Fruit fly (Drosophila melanogaster) whole organism, embryonic: Measurements from ENCODE around the gene dUTPase.

Experiments used
- ATbp ChIP-seq: fragments of 200-800 bp; sonication (Bioruptor generic); optimal IDR thresholded peaks from 2 replicates; lab custom pipeline; 2017; ENCODE audit warnings: missing biosample characterization, mild to moderate bottlenecking, missing genetic modification characterization, missing genetic modification reagents
- Bgb ChIP-seq: fragments of 200-800 bp; sonication (Bioruptor generic); IDR thresholded peaks from 2 replicates; pipeline ENCODE4 v1.3.6; 2022; ENCODE audit warnings: missing biosample characterization, missing genetic modification characterization; ENCODE audit not compliant: partially characterized antibody
- CG10274 ChIP-seq: fragments of 200-800 bp; sonication (Bioruptor generic); optimal IDR thresholded peaks from 3 replicates; lab custom pipeline; 2017; ENCODE audit warnings: missing biosample characterization, mild to moderate bottlenecking, missing genetic modification characterization
- CG10565 ChIP-seq: fragments of 200-800 bp; sonication (Bioruptor generic); optimal IDR thresholded peaks from 3 replicates; lab custom pipeline; 2016; ENCODE audit warnings: missing biosample characterization, mild to moderate bottlenecking, missing genetic modification characterization
- CG11456 ChIP-seq: fragments of 200-800 bp; sonication (Bioruptor generic); IDR thresholded peaks from 3 replicates; pipeline ENCODE4 v1.3.6; 2022; ENCODE audit warnings: missing biosample characterization, missing genetic modification characterization
- CG13894 ChIP-seq: fragments of 200-800 bp; sonication (Bioruptor generic); optimal IDR thresholded peaks from 3 replicates; lab custom pipeline; 2018; ENCODE audit warnings: missing biosample characterization, mild to moderate bottlenecking, missing genetic modification characterization, moderate library complexity
- CG15269 ChIP-seq: fragments of 200-800 bp; sonication (Bioruptor generic); optimal IDR thresholded peaks from 2 replicates; lab custom pipeline; 2018; ENCODE audit warnings: missing biosample characterization, mild to moderate bottlenecking, missing genetic modification characterization, moderate library complexity
- CG15479 ChIP-seq: fragments of 200-800 bp; sonication (Bioruptor generic); optimal IDR thresholded peaks from 3 replicates; lab custom pipeline; 2019; ENCODE audit warnings: missing biosample characterization, mild to moderate bottlenecking, missing genetic modification characterization, moderate library complexity
- CG15514 ChIP-seq: fragments of 200-800 bp; sonication (Bioruptor generic); optimal IDR thresholded peaks from 3 replicates; lab custom pipeline; 2017; ENCODE audit warnings: missing biosample characterization, missing genetic modification characterization, mild to moderate bottlenecking, moderate library complexity, missing genetic modification reagents
- CG2199 ChIP-seq: fragments of 200-800 bp; sonication (Bioruptor generic); IDR thresholded peaks from 3 replicates; pipeline ENCODE4 v1.3.6; 2022; ENCODE audit warnings: missing biosample characterization, missing genetic modification characterization
- CG31224 ChIP-seq: fragments of 200-800 bp; sonication (Bioruptor generic); IDR thresholded peaks from 2 replicates; pipeline ENCODE4 v1.3.6; 2022; ENCODE audit warnings: missing biosample characterization, missing genetic modification characterization
- CG33213 ChIP-seq: fragments of 200-800 bp; sonication (Bioruptor generic); optimal IDR thresholded peaks from 3 replicates; lab custom pipeline; 2016; ENCODE audit warnings: missing biosample characterization, missing genetic modification characterization
- CG33557 ChIP-seq: fragments of 200-800 bp; sonication (Bioruptor generic); optimal IDR thresholded peaks from 2 replicates; lab custom pipeline; 2019; ENCODE audit warnings: missing biosample characterization, mild to moderate bottlenecking, missing genetic modification characterization, moderate library complexity
- CG3407 ChIP-seq: fragments of 200-800 bp; sonication (Bioruptor generic); optimal IDR thresholded peaks from 2 replicates; lab custom pipeline; 2018; ENCODE audit warnings: missing biosample characterization, mild to moderate bottlenecking, missing genetic modification characterization
- CG4360 ChIP-seq: fragments of 200-800 bp; sonication (Bioruptor generic); IDR thresholded peaks from 2 replicates; pipeline ENCODE4 v1.3.6; 2022; ENCODE audit warnings: missing biosample characterization, missing genetic modification characterization
- CG6254 ChIP-seq: fragments of 200-800 bp; sonication (Bioruptor generic); optimal IDR thresholded peaks from 3 replicates; lab custom pipeline; 2017; ENCODE audit warnings: mild to moderate bottlenecking, missing biosample characterization, missing genetic modification reagents, missing genetic modification characterization
- CG6654 ChIP-seq: fragments of 200-800 bp; sonication (Bioruptor generic); optimal IDR thresholded peaks from 2 replicates; lab custom pipeline; 2017; ENCODE audit warnings: missing biosample characterization, mild to moderate bottlenecking, missing genetic modification characterization
- CG6813 ChIP-seq: fragments of 200-800 bp; sonication (Bioruptor generic); optimal IDR thresholded peaks from 2 replicates; lab custom pipeline; 2017; ENCODE audit warnings: missing biosample characterization, missing genetic modification characterization, mild to moderate bottlenecking, moderate library complexity, missing genetic modification reagents
- CG7271 ChIP-seq: fragments of 200-800 bp; sonication (Bioruptor generic); optimal IDR thresholded peaks from 2 replicates; lab custom pipeline; 2018; ENCODE audit warnings: missing biosample characterization, mild to moderate bottlenecking, missing genetic modification characterization, moderate library complexity
- CG7745 ChIP-seq: fragments of 200-800 bp; sonication (Bioruptor generic); optimal IDR thresholded peaks from 2 replicates; lab custom pipeline; 2018; ENCODE audit warnings: missing biosample characterization, mild to moderate bottlenecking, missing genetic modification characterization, moderate library complexity
- D19A ChIP-seq: fragments of 200-800 bp; optimal IDR thresholded peaks from 3 replicates; lab custom pipeline; 2019; ENCODE audit warnings: missing biosample characterization, mild to moderate bottlenecking, missing genetic modification characterization, moderate library complexity
- Dp ChIP-seq: fragments of 200-800 bp; sonication (Bioruptor generic); optimal IDR thresholded peaks from 2 replicates; lab custom pipeline; 2018; ENCODE audit warnings: missing biosample characterization, mild to moderate bottlenecking, missing genetic modification characterization, moderate library complexity
- HLHmδ ChIP-seq: fragments of 200-800 bp; sonication (Bioruptor generic); optimal IDR thresholded peaks from 2 replicates; lab custom pipeline; 2018; ENCODE audit warnings: missing biosample characterization, mild to moderate bottlenecking, missing genetic modification characterization, moderate library complexity
- HmgZ ChIP-seq: fragments of 200-800 bp; sonication (Bioruptor generic); optimal IDR thresholded peaks from 2 replicates; lab custom pipeline; 2018; ENCODE audit warnings: missing biosample characterization, mild to moderate bottlenecking, missing genetic modification characterization
- Hmr ChIP-seq: fragments of 200-800 bp; sonication (Bioruptor generic); optimal IDR thresholded peaks from 3 replicates; lab custom pipeline; 2017; ENCODE audit warnings: mild to moderate bottlenecking, missing biosample characterization, missing genetic modification reagents, missing genetic modification characterization
- Hr78 ChIP-seq, 2 experiments: fragments of 200-800 bp in 1 of 2; fragments of >200 bp in 1 of 2; sonication (Bioruptor generic) in 1 of 2; optimal IDR thresholded peaks; 2 replicates each; lab custom pipeline; 2017 to 2019; ENCODE audit warnings: missing biosample characterization in 2 of 2, missing genetic modification characterization in 2 of 2, mild to moderate bottlenecking in 1 of 2, moderate library complexity in 1 of 2
- MTF-1 ChIP-seq: fragments of 200-800 bp; sonication (Bioruptor generic); optimal IDR thresholded peaks from 2 replicates; lab custom pipeline; 2018; ENCODE audit warnings: missing biosample characterization, mild to moderate bottlenecking, missing genetic modification characterization, borderline replicate concordance
- Med ChIP-seq: fragments of 200-800 bp; sonication (Bioruptor generic); peaks from one replicate; lab custom pipeline; 2016; ENCODE audit warnings: missing biosample characterization, missing genetic modification characterization, mild to moderate bottlenecking, inconsistent platforms, moderate library complexity
- Neu2 ChIP-seq: fragments of 200-800 bp; sonication (Bioruptor generic); optimal IDR thresholded peaks from 3 replicates; lab custom pipeline; 2016; ENCODE audit warnings: missing biosample characterization, missing genetic modification characterization, borderline replicate concordance
- Pdp1 ChIP-seq, 2 experiments: fragments of 200-800 bp; sonication (Bioruptor generic); optimal IDR thresholded peaks; 3 replicates each; lab custom pipeline; 2016; ENCODE audit warnings: missing biosample characterization in 2 of 2, missing genetic modification characterization in 2 of 2, mild to moderate bottlenecking in 1 of 2, moderate library complexity in 1 of 2
- Scr ChIP-seq: fragments of 200-800 bp; sonication (Bioruptor generic); IDR thresholded peaks from 2 replicates; pipeline ENCODE4 v1.3.6; 2022; ENCODE audit warnings: missing biosample characterization, missing genetic modification characterization; ENCODE audit not compliant: partially characterized antibody
- Sox100B ChIP-seq: fragments of 200-800 bp; sonication (Bioruptor generic); optimal IDR thresholded peaks from 3 replicates; lab custom pipeline; 2018; ENCODE audit warnings: missing biosample characterization, mild to moderate bottlenecking, missing genetic modification characterization
- Taf1 ChIP-seq: fragments of 200-800 bp; sonication (Bioruptor generic); IDR thresholded peaks from 2 replicates; pipeline ENCODE4 v1.3.6; 2022; ENCODE audit warnings: missing biosample characterization, missing genetic modification characterization
- Vsx1 ChIP-seq: fragments of 200-800 bp; sonication (Bioruptor generic); optimal IDR thresholded peaks from 2 replicates; lab custom pipeline; 2017; ENCODE audit warnings: missing biosample characterization, mild to moderate bottlenecking, missing genetic modification characterization, missing genetic modification reagents
- abd-A ChIP-seq: fragments of 200-800 bp; sonication (Bioruptor generic); optimal IDR thresholded peaks from 3 replicates; lab custom pipeline; 2019; ENCODE audit warnings: missing biosample characterization, mild to moderate bottlenecking, missing genetic modification characterization, moderate library complexity
- bowl ChIP-seq: fragments of 200-800 bp; sonication (Bioruptor generic); IDR thresholded peaks from 2 replicates; pipeline ENCODE4 v1.3.6; 2022; ENCODE audit warnings: missing biosample characterization, missing genetic modification characterization
- cg ChIP-seq: fragments of 200-800 bp; sonication (Bioruptor generic); optimal IDR thresholded peaks from 3 replicates; lab custom pipeline; 2019; ENCODE audit warnings: missing biosample characterization, mild to moderate bottlenecking, missing genetic modification characterization, moderate library complexity
- crol ChIP-seq: fragments of 200-800 bp; sonication (Bioruptor generic); IDR thresholded peaks from 2 replicates; pipeline ENCODE4 v1.3.6; 2022; ENCODE audit warnings: missing biosample characterization, missing genetic modification characterization
- gce ChIP-seq: fragments of 200-800 bp; sonication (Bioruptor generic); IDR thresholded peaks from 3 replicates; pipeline ENCODE4 v1.3.6; 2022; ENCODE audit warnings: missing biosample characterization, missing genetic modification characterization
- hbn ChIP-seq: fragments of 200-800 bp; sonication (Bioruptor generic); IDR thresholded peaks from 2 replicates; pipeline ENCODE4 v1.3.6; 2022; ENCODE audit warnings: missing biosample characterization, missing genetic modification characterization; ENCODE audit not compliant: partially characterized antibody
- lbe ChIP-seq: fragments of 200-800 bp; sonication (Bioruptor generic); optimal IDR thresholded peaks from 2 replicates; lab custom pipeline; 2016; ENCODE audit warnings: missing biosample characterization, mild to moderate bottlenecking, missing genetic modification characterization
- mirr ChIP-seq: fragments of 200-800 bp; sonication (Bioruptor generic); optimal IDR thresholded peaks from 3 replicates; lab custom pipeline; 2018; ENCODE audit warnings: missing biosample characterization, mild to moderate bottlenecking, missing genetic modification characterization
- sens-2 ChIP-seq: fragments of 200-800 bp; sonication (Bioruptor generic); IDR thresholded peaks from 2 replicates; pipeline ENCODE4 v1.3.6; 2022; ENCODE audit warnings: missing biosample characterization, missing genetic modification characterization
- sqz ChIP-seq: fragments of 200-800 bp; sonication (Bioruptor generic); optimal IDR thresholded peaks from 3 replicates; lab custom pipeline; 2018; ENCODE audit warnings: missing biosample characterization, mild to moderate bottlenecking, missing genetic modification characterization
- sug ChIP-seq: fragments of 200-800 bp; optimal IDR thresholded peaks from 2 replicates; lab custom pipeline; 2019; ENCODE audit warnings: missing biosample characterization, mild to moderate bottlenecking, missing genetic modification characterization, moderate library complexity
- tin ChIP-seq: fragments of 200-800 bp; sonication (Bioruptor generic); optimal IDR thresholded peaks from 3 replicates; lab custom pipeline; 2016; ENCODE audit warnings: missing biosample characterization, missing genetic modification characterization
- tio ChIP-seq: fragments of 200-800 bp; sonication (Bioruptor generic); optimal IDR thresholded peaks from 2 replicates; lab custom pipeline; 2017; ENCODE audit warnings: missing biosample characterization, missing genetic modification characterization, inconsistent platforms
- toy ChIP-seq: fragments of 200-800 bp; sonication (Bioruptor generic); IDR thresholded peaks from 2 replicates; pipeline ENCODE4 v1.3.6; 2022; ENCODE audit warnings: missing biosample characterization, missing genetic modification characterization

The dUTPase gene

DNA sequence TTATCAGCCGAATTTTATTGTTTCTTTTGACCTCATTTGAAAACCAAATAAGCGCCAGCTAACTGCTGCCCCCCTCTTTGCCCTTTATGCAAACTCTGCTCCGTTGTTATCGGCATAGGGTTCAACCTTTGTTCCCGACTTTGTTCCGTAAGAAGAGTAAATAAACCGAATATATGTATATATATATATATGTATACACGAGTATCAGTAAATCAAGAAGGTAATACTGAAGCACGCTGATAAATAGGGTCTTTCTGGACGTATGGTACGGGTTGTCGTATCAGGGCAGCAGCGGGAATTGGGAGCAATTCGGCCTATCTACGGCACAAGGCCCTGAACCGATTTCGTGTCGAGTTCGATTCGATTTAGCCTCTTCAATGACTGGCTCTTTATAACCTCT, 27.8 kb downstream of the dUTPase start (continued):
- TF ChIP-seq hbn (GFP tag; lab: Robert Waterston, UW) (no peak), CG7271 (tag; lab: Kevin White, UChicago) (no peak), Taf1 (GFP tag; lab: Robert Waterston, UW) (no peak), Hr78 (GFP tag; optimal IDR thresholded peaks at IDR 0.05; lab: Kevin White, UChicago) (peak in 1 of 2 experiments; percentile 77), abd-A (tag; lab: Kevin White, UChicago) (no peak), crol (peak; percentile 46), CG6254 (GFP tag; lab: Kevin White, UChicago) (peak; percentile 37), CG15479 (GFP tag; lab: Kevin White, UChicago) (no peak), toy (no peak), Sox100B (GFP tag; lab: Kevin White, UChicago) (peak; percentile 18), CG6813 (GFP tag; lab: Kevin White, UChicago) (peak; percentile 3), Neu2 (GFP tag; lab: Kevin White, UChicago) (no peak), CG11456 (0 out of 3 replicates have a peak, but pooled peaks have one; percentile 5), Dp (GFP tag; lab: Kevin White, UChicago) (no peak), CG3407 (GFP tag; lab: Kevin White, UChicago) (peak; percentile 2), ATbp (GFP tag; lab: Kevin White, UChicago) (peak; percentile 40), CG15269 (tag; lab: Kevin White, UChicago) (no peak), CG4360 (no peak), CG7745 (tag; lab: Kevin White, UChicago) (no peak), CG31224 (GFP tag; lab: Robert Waterston, UW) (0 out of 2 replicates have a peak, but pooled peaks have one; percentile 8), CG10565 (no peak), lbe (GFP tag; lab: Kevin White, UChicago) (peak; percentile 13), sug (tag; lab: Kevin White, UChicago) (peak; percentile 21), Scr (GFP tag; lab: Robert Waterston, UW) (no peak), CG6654 (GFP tag; lab: Kevin White, UChicago) (no peak), Vsx1 (GFP tag; lab: Kevin White, UChicago) (peak; percentile 41), tin (GFP tag; lab: Kevin White, UChicago) (no peak), tio (GFP tag; lab: Kevin White, UChicago) (no peak), MTF-1 (GFP tag; lab: Kevin White, UChicago) (peak; percentile 8), CG33557 (GFP tag; lab: Kevin White, UChicago) (peak; percentile 48)

DNA sequence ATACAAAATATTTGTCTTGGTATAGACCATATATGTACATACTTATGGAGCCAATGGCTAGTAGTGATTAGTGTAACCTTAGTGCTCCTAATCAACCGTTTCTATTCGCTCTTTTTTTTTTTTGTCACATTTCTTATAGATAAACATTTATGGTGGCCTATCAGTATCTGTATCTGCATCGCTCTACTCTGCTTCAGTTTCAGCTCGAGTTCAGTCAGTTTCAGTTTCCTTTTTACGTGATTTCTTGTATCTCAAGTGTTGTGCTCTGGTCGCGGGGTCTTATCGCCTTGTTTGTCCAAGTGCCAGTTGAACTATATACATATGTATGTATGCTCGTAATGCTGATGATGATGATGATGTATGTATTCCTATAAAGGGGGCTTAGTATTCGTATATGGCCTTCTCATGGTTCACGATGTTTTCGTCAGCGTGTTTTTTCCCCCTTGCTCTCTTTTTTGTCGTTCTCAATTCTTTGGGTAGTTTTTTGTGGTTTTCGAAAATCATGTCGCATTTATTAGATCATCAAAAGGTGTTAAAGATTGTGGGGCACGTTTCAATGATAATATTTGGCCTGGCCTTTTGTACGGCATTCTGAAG, 28.5 kb downstream of the dUTPase start:
- TF ChIP-seq mirr (GFP tag; lab: Kevin White, UChicago) (peak; percentile 65), CG2199 (GFP tag; lab: Robert Waterston, UW) (0 out of 3 replicates have a peak, but pooled peaks have one; percentile 33), gce (GFP tag; lab: Robert Waterston, UW) (no peak), cg (GFP tag; lab: Kevin White, UChicago) (peak; percentile 35), CG13894 (tag; lab: Kevin White, UChicago) (peak; percentile 61), Med (GFP tag; lab: Kevin White, UChicago) (peak; percentile 63), bowl (GFP tag; lab: Robert Waterston, UW) (no peak), Hmr (GFP tag; lab: Kevin White, UChicago) (peak; percentile 22), Pdp1 (GFP tag; optimal IDR thresholded peaks at IDR 0.05; lab: Kevin White, UChicago) (peak in 1 of 2 experiments; percentile 79), CG10274 (peak; percentile 70), sqz (GFP tag; lab: Kevin White, UChicago) (peak; percentile 35), Hr78 (GFP tag; optimal IDR thresholded peaks at IDR 0.05; lab: Kevin White, UChicago) (peak in 1 of 2 experiments; percentile 90), D19A (tag; lab: Kevin White, UChicago) (peak; percentile 48), CG15514 (GFP tag; lab: Kevin White, UChicago) (peak; percentile 1), CG33213 (GFP tag; lab: Kevin White, UChicago) (no peak), HmgZ (tag; lab: Kevin White, UChicago) (peak; percentile 13), HLHmδ (GFP tag; lab: Kevin White, UChicago) (no peak), Bgb (GFP tag; lab: Robert Waterston, UW) (no peak), sens-2 (0 out of 2 replicates have a peak, but pooled peaks have one; percentile 15)
